Worm (Caenorhabditis elegans) whole organism, L3 larva: ENCODE measurements around the gene D2096.13.
A peak's percentile ranks its signal among the peaks of the same experiment; 100 is the strongest.

Experiments
- R02D3.7 ChIP-seq: fragments of 150-350 bp; optimal IDR thresholded peaks from 2 replicates; lab custom pipeline; 2014; ENCODE audit warnings: missing biosample characterization, missing genetic modification characterization
- ceh-16 ChIP-seq: sonication (generic microtip); optimal IDR thresholded peaks from 2 replicates; lab custom pipeline; 2017; ENCODE audit warnings: missing biosample characterization, missing genetic modification characterization
- ceh-82 ChIP-seq: fragments of 150-350 bp; optimal IDR thresholded peaks from 2 replicates; lab custom pipeline; 2014; ENCODE audit warnings: missing biosample characterization, missing genetic modification characterization
- ceh-9 ChIP-seq: sonication (generic microtip); optimal IDR thresholded peaks from 2 replicates; lab custom pipeline; 2018; ENCODE audit warnings: missing biosample characterization, missing genetic modification characterization
- egl-5 ChIP-seq: fragments of 150-350 bp; optimal IDR thresholded peaks from 2 replicates; lab custom pipeline; 2017; ENCODE audit warnings: missing biosample characterization, missing genetic modification reagents, missing genetic modification characterization, inconsistent platforms
- elt-1 ChIP-seq: fragments of 150-350 bp; optimal IDR thresholded peaks from 2 replicates; lab custom pipeline; 2014; ENCODE audit warnings: missing biosample characterization, missing genetic modification characterization
- elt-2 ChIP-seq: sonication (generic microtip); optimal IDR thresholded peaks from 2 replicates; lab custom pipeline; 2016; ENCODE audit warnings: missing genetic modification reagents, mild to moderate bottlenecking, missing genetic modification characterization, missing compliant biosample characterization
- elt-3 ChIP-seq, 3 experiments: fragments of 150-350 bp in 1 of 3; sonication (generic microtip) in 2 of 3; optimal IDR thresholded peaks; 2 replicates in 2 of 3; 4 replicates in 1 of 3; lab custom pipeline; 2014 to 2017; ENCODE audit warnings: missing biosample characterization in 3 of 3, missing genetic modification characterization in 3 of 3
- fkh-10 ChIP-seq: sonication (generic microtip); optimal IDR thresholded peaks from 2 replicates; lab custom pipeline; 2017; ENCODE audit warnings: missing biosample characterization, missing genetic modification reagents, missing genetic modification characterization
- fkh-2 ChIP-seq: fragments of 150-350 bp; optimal IDR thresholded peaks from 2 replicates; lab custom pipeline; 2014; ENCODE audit warnings: missing biosample characterization, missing genetic modification reagents, missing genetic modification characterization
- fos-1 ChIP-seq: fragments of 150-350 bp; optimal IDR thresholded peaks from 2 replicates; lab custom pipeline; 2014; ENCODE audit warnings: missing biosample characterization, missing genetic modification characterization
- hmg-11 ChIP-seq: sonication (generic microtip); optimal IDR thresholded peaks from 2 replicates; lab custom pipeline; 2016; ENCODE audit warnings: missing genetic modification characterization, missing compliant biosample characterization
- jun-1 ChIP-seq: fragments of 150-350 bp; optimal IDR thresholded peaks from 2 replicates; lab custom pipeline; 2014; ENCODE audit warnings: missing biosample characterization, missing genetic modification reagents, missing genetic modification characterization
- lin-15B ChIP-seq: fragments of 150-350 bp; optimal IDR thresholded peaks from 2 replicates; lab custom pipeline; 2014; ENCODE audit warnings: missing biosample characterization, missing genetic modification characterization
- lsy-12 ChIP-seq: sonication (generic microtip); optimal IDR thresholded peaks from 2 replicates; lab custom pipeline; 2016; ENCODE audit warnings: mild to moderate bottlenecking, missing genetic modification characterization, missing compliant biosample characterization
- nhr-12 ChIP-seq: fragments of 150-350 bp; optimal IDR thresholded peaks from 2 replicates; lab custom pipeline; 2014; ENCODE audit warnings: missing biosample characterization, missing genetic modification characterization
- nhr-23 ChIP-seq: fragments of 150-350 bp; optimal IDR thresholded peaks from 2 replicates; lab custom pipeline; 2014; ENCODE audit warnings: missing biosample characterization, missing genetic modification reagents, missing genetic modification characterization
- nhr-237 ChIP-seq: fragments of 150-350 bp; optimal IDR thresholded peaks from 2 replicates; lab custom pipeline; 2014; ENCODE audit warnings: missing biosample characterization, missing genetic modification characterization
- nhr-25 ChIP-seq: sonication (generic microtip); optimal IDR thresholded peaks from 2 replicates; lab custom pipeline; 2017; ENCODE audit warnings: missing biosample characterization, missing genetic modification characterization
- nhr-43 ChIP-seq: sonication (generic microtip); optimal IDR thresholded peaks from 2 replicates; lab custom pipeline; 2016; ENCODE audit warnings: mild to moderate bottlenecking, missing genetic modification characterization, missing compliant biosample characterization; ENCODE audit not compliant: poor library complexity, severe bottlenecking
- nhr-76 ChIP-seq: fragments of 150-350 bp; sonication (generic microtip); optimal IDR thresholded peaks from 5 replicates; lab custom pipeline; 2014; ENCODE audit warnings: missing biosample characterization, missing genetic modification characterization
- nhr-77 ChIP-seq: fragments of 150-350 bp; optimal IDR thresholded peaks from 2 replicates; lab custom pipeline; 2014; ENCODE audit warnings: missing biosample characterization, missing genetic modification characterization
- pha-4 ChIP-seq: fragments of 150-350 bp; optimal IDR thresholded peaks from 2 replicates; lab custom pipeline; 2014; ENCODE audit warnings: missing biosample characterization, missing genetic modification reagents, missing genetic modification characterization
- sea-2 ChIP-seq: fragments of 150-350 bp; sonication (generic microtip); optimal IDR thresholded peaks from 4 replicates; lab custom pipeline; 2014; ENCODE audit warnings: missing biosample characterization, missing genetic modification reagents, missing genetic modification characterization
- skn-1 ChIP-seq: fragments of 150-350 bp; optimal IDR thresholded peaks from 2 replicates; lab custom pipeline; 2014; ENCODE audit warnings: missing biosample characterization, missing genetic modification characterization
- snpc-4 ChIP-seq: fragments of 150-350 bp; optimal IDR thresholded peaks from 2 replicates; lab custom pipeline; 2014; ENCODE audit warnings: missing biosample characterization, missing genetic modification characterization
- tbx-2 ChIP-seq: sonication (generic microtip); optimal IDR thresholded peaks from 2 replicates; lab custom pipeline; 2016; ENCODE audit warnings: mild to moderate bottlenecking, missing genetic modification characterization, missing compliant biosample characterization
- unc-62 ChIP-seq: fragments of 150-350 bp; sonication (generic microtip); optimal IDR thresholded peaks from 4 replicates; lab custom pipeline; 2014; ENCODE audit warnings: missing biosample characterization, missing genetic modification reagents, missing genetic modification characterization
- zag-1 ChIP-seq: fragments of 150-350 bp; optimal IDR thresholded peaks from 2 replicates; lab custom pipeline; 2014; ENCODE audit warnings: missing biosample characterization, missing genetic modification characterization
- ztf-11 ChIP-seq: fragments of 150-350 bp; optimal IDR thresholded peaks from 2 replicates; lab custom pipeline; 2014; ENCODE audit warnings: missing biosample characterization, missing genetic modification characterization
- ztf-4 ChIP-seq: fragments of 150-350 bp; optimal IDR thresholded peaks from 2 replicates; lab custom pipeline; 2014; ENCODE audit warnings: missing biosample characterization, missing genetic modification characterization

The D2096.13 gene

ce11 chrIV:8342385-8342784 lies 16.0 kb downstream of the D2096.13 start, which contains the start of gene lgc-5:
lgc-5 (plus strand) TSS chrIV:8342685.
- TF ChIP-seq hmg-11 (tag; lab: Kevin White, UChicago) (no peak), elt-3 (tag; optimal IDR thresholded peaks at IDR 0.05; lab: Kevin White, UChicago) (no peak), elt-1 (tag; lab: Kevin White, UChicago) (no peak), lsy-12 (tag; lab: Kevin White, UChicago) (no peak), egl-5 (tag; lab: Kevin White, UChicago) (no peak), nhr-23 (tag; lab: Kevin White, UChicago) (no peak), ztf-4 (tag; lab: Kevin White, UChicago) (no peak), lin-15B (tag; lab: Kevin White, UChicago) (no peak), nhr-43 (tag; lab: Kevin White, UChicago) (no peak), elt-2 (tag; lab: Kevin White, UChicago) (no peak), nhr-76 (tag; lab: Kevin White, UChicago) (no peak), fkh-10 (GFP tag; lab: Kevin White, UChicago) (no peak), skn-1 (tag; lab: Kevin White, UChicago) (no peak)

DNA sequence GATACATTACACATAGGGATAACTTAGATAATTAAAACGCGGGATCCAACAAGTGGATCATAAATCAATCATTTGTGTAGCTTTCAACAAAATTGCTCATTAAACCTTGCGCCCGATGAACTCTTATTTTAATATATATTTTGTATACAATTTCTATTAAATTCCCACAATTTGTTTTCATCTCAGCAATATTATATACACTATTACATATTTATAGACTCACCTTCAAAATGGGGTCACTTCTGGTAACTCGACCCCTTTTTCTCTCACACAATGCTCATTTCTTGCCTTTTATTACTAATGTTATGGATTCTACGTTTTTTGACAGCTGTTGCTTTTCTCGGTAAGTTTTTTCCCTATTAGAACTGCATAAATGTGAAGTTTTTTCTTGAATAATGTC lies 18.8 kb downstream of the D2096.13 start, which contains the start of gene lgc-6:
Gene lgc-6 (plus strand): TSS at position 301 of the 400 bp plus-strand sequence.
- TF ChIP-seq nhr-12 (tag; lab: Kevin White, UChicago) (no peak), unc-62 (GFP tag; lab: Kevin White, UChicago) (no peak), nhr-43 (tag; lab: Kevin White, UChicago) (no peak), sea-2 (GFP tag; lab: Kevin White, UChicago) (no peak), jun-1 (tag; lab: Kevin White, UChicago) (no peak)

ce11 chrIV:8333988-8334863 lies 24.2 kb downstream of the D2096.13 start, which contains the start of gene his-32:
his-32 (plus strand) TSS chrIV:8334305.
- TF ChIP-seq pha-4 (tag; lab: Kevin White, UChicago) (peak; percentile 42), nhr-23 (tag; lab: Kevin White, UChicago) (peak; percentile 88), skn-1 (tag; lab: Kevin White, UChicago) (no peak), nhr-43 (tag; lab: Kevin White, UChicago) (peak; percentile 26), nhr-25 (peak; percentile 94), lin-15B (tag; lab: Kevin White, UChicago) (peak; percentile 15), tbx-2 (tag; lab: Kevin White, UChicago) (no peak), lsy-12 (tag; lab: Kevin White, UChicago) (peak; percentile 43), fkh-2 (tag; lab: Kevin White, UChicago) (no peak), elt-1 (tag; lab: Kevin White, UChicago) (peak; percentile 48)

ce11 chrIV:8333954-8333987 lies 24.6 kb downstream of the D2096.13 start, which contains the start of gene his-31:
his-31 (minus strand) TSS chrIV:8333983.
- no peak for TF ChIP-seq R02D3.7
- no peak for TF ChIP-seq elt-3 (tag; optimal IDR thresholded peaks at IDR 0.05; lab: Kevin White, UChicago)
- no peak for TF ChIP-seq skn-1 (tag; lab: Kevin White, UChicago)
- TF ChIP-seq nhr-237 (tag; lab: Kevin White, UChicago), result no peak
- TF ChIP-seq, all 47 proteins: peak for 0

- TF ChIP-seq ceh-9 (tag; lab: Kevin White, UChicago) (no peak), snpc-4 (tag; lab: Kevin White, UChicago) (no peak), ztf-11 (tag; lab: Kevin White, UChicago) (no peak), ceh-82 (tag; lab: Kevin White, UChicago) (no peak), ceh-16 (tag; lab: Kevin White, UChicago) (no peak), ztf-4 (tag; lab: Kevin White, UChicago) (no peak), nhr-25 (no peak), elt-1 (tag; lab: Kevin White, UChicago) (no peak)
These were observed 24.8 kb downstream of the D2096.13 start for ce11 chrIV:8333554-8333953.

ce11 chrIV:8333034-8333433 lies 25.4 kb downstream of the D2096.13 start:
- TF ChIP-seq fos-1 (tag; lab: Kevin White, UChicago), result no peak
- TF ChIP-seq nhr-23 (tag; lab: Kevin White, UChicago), result no peak
- no peak for TF ChIP-seq zag-1 (tag; lab: Kevin White, UChicago)
- TF ChIP-seq nhr-77 (tag; lab: Kevin White, UChicago), result no peak
